Fruit fly (Drosophila melanogaster): ENCODE measurements around the gene Mcm10.

DNA sequence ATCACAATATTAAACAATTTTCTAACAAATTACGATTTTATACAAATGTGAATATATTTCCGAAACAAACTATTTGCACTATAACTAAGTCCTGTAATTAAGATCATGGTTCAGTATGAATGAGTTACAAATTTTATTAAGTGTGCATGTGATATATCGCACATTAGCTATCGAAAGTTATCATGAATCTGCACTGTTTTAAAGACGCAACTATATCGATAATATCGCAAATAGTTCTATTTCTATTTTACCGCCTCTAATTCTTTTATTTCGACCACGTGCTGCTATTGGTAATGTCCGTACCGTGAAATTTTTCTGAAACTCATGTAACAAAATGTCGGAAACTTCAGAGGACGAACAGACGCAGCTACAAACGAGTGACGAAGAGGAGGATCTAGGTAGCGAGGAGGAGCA is 36.8 kb upstream of the Mcm10 start, which contains the start of gene pths:
- no peak for TF ChIP-seq CG8478 (optimal IDR thresholded peaks at IDR 0.05)
- TF ChIP-seq CTCF (optimal IDR thresholded peaks at IDR 0.05): no peak

Data from S2 (cell line).